Fruit fly (Drosophila melanogaster): ENCODE results near the gene Epp.

DNA sequence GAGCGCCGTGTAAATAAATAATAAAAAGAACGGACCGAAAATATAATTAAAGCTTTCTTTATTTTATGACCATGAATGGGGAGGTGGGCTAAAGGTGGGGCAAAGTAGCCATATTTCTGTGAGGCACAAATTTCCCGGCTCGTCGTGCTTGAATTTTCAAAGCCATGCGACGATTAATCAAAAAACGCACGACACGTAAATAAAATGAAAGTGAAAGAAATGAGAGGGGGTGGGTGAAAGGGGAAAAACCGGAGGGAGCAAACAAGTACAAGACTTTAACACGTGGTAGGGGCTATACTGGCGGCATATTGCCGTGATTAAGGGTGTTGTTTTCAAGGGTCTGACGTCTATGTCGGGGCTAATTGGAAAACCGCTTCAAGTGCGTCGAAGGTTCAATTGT, 8.4 kb upstream of the Epp start:
- TF ChIP-seq sage (GFP tag; optimal IDR thresholded peaks at IDR 0.05) (no peak), Hr78 (GFP tag; optimal IDR thresholded peaks at IDR 0.05) (no peak), CrebA (GFP tag; optimal IDR thresholded peaks at IDR 0.05; ENCODE audit: borderline replicate concordance) (no peak), Mio (GFP tag; optimal IDR thresholded peaks at IDR 0.05) (no peak), tai (GFP tag; optimal IDR thresholded peaks at IDR 0.05) (no peak), HLH106 (tag; optimal IDR thresholded peaks at IDR 0.05) (no peak), dsf (GFP tag; optimal IDR thresholded peaks at IDR 0.05; ENCODE audit: borderline replicate concordance) (no peak), OdsH (GFP tag; optimal IDR thresholded peaks at IDR 0.05) (no peak), Jra (GFP tag; optimal IDR thresholded peaks at IDR 0.05) (no peak), jim (GFP tag; optimal IDR thresholded peaks at IDR 0.05) (no peak), Dfd (GFP tag; optimal IDR thresholded peaks at IDR 0.05) (no peak), psq (GFP tag; optimal IDR thresholded peaks at IDR 0.05) (no peak), h (GFP tag; optimal IDR thresholded peaks at IDR 0.05) (no peak), fru (GFP tag; optimal IDR thresholded peaks at IDR 0.05) (no peak)

All from whole organism, wandering third instar larva.